Worm (Caenorhabditis elegans) whole organism, L2 larva: ENCODE measurements around the gene cul-3.

Experiments used
- lsy-2 ChIP-seq, 2 experiments: fragments of 150-350 bp in 1 of 2; sonication (generic microtip) in 1 of 2; optimal IDR thresholded peaks; 2 replicates each; lab custom pipeline; 2014 to 2017; ENCODE audit warnings: missing biosample characterization in 2 of 2, missing genetic modification characterization in 2 of 2
- nhr-12 ChIP-seq: fragments of 150-350 bp; optimal IDR thresholded peaks from 2 replicates; lab custom pipeline; 2014; ENCODE audit warnings: missing biosample characterization, missing genetic modification characterization
- nhr-237 ChIP-seq: fragments of 150-350 bp; optimal IDR thresholded peaks from 2 replicates; lab custom pipeline; 2014; ENCODE audit warnings: missing biosample characterization, missing genetic modification characterization
- snpc-4 ChIP-seq: fragments of 150-350 bp; optimal IDR thresholded peaks from 2 replicates; lab custom pipeline; 2014; ENCODE audit warnings: missing biosample characterization, missing genetic modification characterization
- unc-62 ChIP-seq: fragments of 150-350 bp; optimal IDR thresholded peaks from 2 replicates; lab custom pipeline; 2014; ENCODE audit warnings: missing biosample characterization, missing genetic modification reagents, missing genetic modification characterization
- zag-1 ChIP-seq: fragments of 150-350 bp; optimal IDR thresholded peaks from 2 replicates; lab custom pipeline; 2014; ENCODE audit warnings: missing biosample characterization, missing genetic modification characterization
- ztf-11 ChIP-seq: sonication (generic microtip); optimal IDR thresholded peaks from 2 replicates; lab custom pipeline; 2017; ENCODE audit warnings: missing biosample characterization, missing genetic modification characterization

- TF ChIP-seq snpc-4 (no peak), nhr-12 (tag; lab: Kevin White, UChicago) (no peak), zag-1 (tag; lab: Kevin White, UChicago) (no peak), lsy-2 (tag; optimal IDR thresholded peaks at IDR 0.05; lab: Kevin White, UChicago) (no peak), ztf-11 (tag; lab: Kevin White, UChicago) (no peak), nhr-237 (tag; lab: Kevin White, UChicago) (no peak), unc-62 (no peak)
Measured at ce11 chrV:130186-130585, 47.0 kb upstream of the cul-3 start.
